Worm (Caenorhabditis elegans) whole organism, midembryonic: ENCODE data around the gene B0432.11.

Experiments
- flt-1 ChIP-seq: fragments of 200-800 bp; sonication (Bioruptor generic); IDR thresholded peaks from 2 replicates; pipeline ENCODE4 v1.3.6; 2022; ENCODE audit warnings: missing genetic modification characterization, missing compliant biosample characterization
- ref-1 ChIP-seq: fragments of 200-800 bp; sonication (Bioruptor generic); conservative IDR thresholded peaks from 2 replicates; pipeline ENCODE4 v1.3.6; 2022; ENCODE audit warnings: missing genetic modification reagents, missing genetic modification characterization, missing compliant biosample characterization

DNA sequence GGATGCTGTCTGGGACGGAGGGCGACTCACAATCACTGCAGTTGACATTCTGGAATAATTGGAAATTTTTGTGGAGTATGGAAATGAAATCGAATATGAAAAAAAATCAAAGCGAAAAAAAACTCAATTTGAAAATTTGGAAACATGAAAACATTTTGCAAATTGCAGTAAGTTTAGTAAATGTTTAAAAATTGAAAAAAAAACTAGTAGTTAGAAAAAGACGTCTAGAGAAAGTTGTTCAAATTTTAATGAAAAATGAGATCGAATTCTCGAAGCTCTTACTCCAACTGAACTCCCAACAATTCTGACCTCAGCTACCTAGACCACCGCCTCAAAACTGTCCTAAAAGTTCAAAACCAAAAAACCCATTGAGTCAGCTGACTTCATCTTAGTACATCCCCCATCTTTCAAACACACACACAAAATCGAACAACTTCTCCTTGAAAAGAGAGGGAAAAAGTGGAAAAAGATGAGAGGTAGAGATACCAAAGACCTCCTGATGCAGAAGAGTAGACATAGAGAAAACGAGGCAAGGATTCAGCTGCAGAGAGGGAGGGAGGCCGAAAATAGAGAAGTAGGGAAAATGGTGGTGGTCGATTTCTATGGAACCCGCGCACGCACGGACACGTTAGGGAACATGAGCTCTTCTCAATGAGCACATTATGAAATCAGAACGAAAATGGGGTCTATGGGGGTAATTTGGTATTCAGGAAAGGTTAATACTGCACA lies 28.7 kb upstream of the B0432.11 start, which contains the start of gene K01A2.10:
- no peak for TF ChIP-seq flt-1 (GFP tag; lab: Robert Waterston, UW)
- no peak for TF ChIP-seq ref-1 (GFP tag; lab: Robert Waterston, UW)
